Fruit fly (Drosophila melanogaster) Kc167 (cell line): ENCODE measurements around the gene CG5418.

ENCODE experiments used
- Myc ChIP-seq: fragments of >200 bp; optimal IDR thresholded peaks from 2 replicates; lab custom pipeline; 2017; ENCODE audit warnings: missing external identifiers
- Sin3A ChIP-seq: fragments of >200 bp; optimal IDR thresholded peaks from 2 replicates; lab custom pipeline; 2018; ENCODE audit warnings: missing external identifiers
- h ChIP-seq: fragments of >200 bp; optimal IDR thresholded peaks from 3 replicates; lab custom pipeline; 2018; ENCODE audit warnings: missing external identifiers
- insv ChIP-seq: fragments of >200 bp; optimal IDR thresholded peaks from 3 replicates; lab custom pipeline; 2018; ENCODE audit warnings: missing external identifiers
- psq ChIP-seq: fragments of >200 bp; optimal IDR thresholded peaks from 2 replicates; lab custom pipeline; 2017; ENCODE audit warnings: missing external identifiers
- ttk ChIP-seq: sonication (Bioruptor generic); optimal IDR thresholded peaks from 2 replicates; lab custom pipeline; 2017; ENCODE audit warnings: missing external identifiers

CG5418 gene

dm6 chr2L:12457715-12458114 lies 4.7 kb upstream of the CG5418 start:
- TF ChIP-seq h (lab: Kevin White, UChicago) (no peak), psq (lab: Kevin White, UChicago) (no peak), Myc (no peak), insv (lab: Kevin White, UChicago) (no peak), Sin3A (no peak)

- TF ChIP-seq insv (lab: Kevin White, UChicago) (no peak), psq (lab: Kevin White, UChicago) (no peak), h (lab: Kevin White, UChicago) (no peak), ttk (no peak), Myc (no peak), Sin3A (no peak)
Observed at dm6 chr2L:12457201-12457600, 4.2 kb upstream of the CG5418 start.

DNA sequence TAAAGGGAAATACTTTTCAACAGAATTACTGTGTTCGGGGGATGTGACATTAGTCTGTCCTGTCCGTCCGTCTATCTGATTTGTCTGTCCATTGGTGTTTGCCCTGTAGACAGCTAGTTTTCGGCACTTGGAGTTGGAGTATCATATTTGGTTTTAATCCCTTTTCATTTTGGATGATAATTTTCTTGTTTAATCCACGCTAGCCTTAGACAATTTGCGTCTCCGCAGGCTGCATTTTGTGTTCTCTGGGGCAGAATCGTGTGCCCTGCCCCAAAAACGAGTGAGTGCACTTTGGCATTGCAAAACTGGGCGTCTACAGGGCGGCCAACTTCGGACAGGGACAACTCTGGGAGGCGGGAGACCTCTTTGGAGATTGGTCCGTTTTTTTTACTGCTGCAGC lies 2.7 kb upstream of the CG5418 start:
- no peak for TF ChIP-seq insv (lab: Kevin White, UChicago)
- TF ChIP-seq Sin3A, result no peak
- no peak for TF ChIP-seq h (lab: Kevin White, UChicago)
- TF ChIP-seq ttk, result no peak
- no peak for TF ChIP-seq Myc
- TF ChIP-seq psq (lab: Kevin White, UChicago), result no peak

DNA sequence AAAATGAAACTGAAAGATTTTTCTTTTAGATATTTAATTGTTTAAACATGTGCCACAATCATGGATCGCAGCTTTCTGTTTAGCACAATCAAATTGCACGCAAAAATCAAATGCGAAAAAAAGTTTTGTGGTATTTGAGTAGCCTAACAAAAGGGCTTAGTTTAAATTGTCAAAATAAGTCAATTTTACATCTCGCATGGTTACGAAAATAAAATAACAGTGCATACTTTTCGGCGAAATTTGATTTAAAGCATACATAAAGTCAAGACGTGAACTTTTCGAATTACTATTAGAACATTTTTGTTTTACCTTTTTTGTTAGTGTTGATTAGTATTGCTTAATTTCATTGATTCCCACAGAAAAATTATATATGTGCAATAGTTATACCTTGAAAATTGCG lies 2.0 kb upstream of the CG5418 start:
- no peak for TF ChIP-seq h (lab: Kevin White, UChicago)
- TF ChIP-seq Myc, result no peak
- no peak for TF ChIP-seq Sin3A
- TF ChIP-seq psq (lab: Kevin White, UChicago), result no peak
- TF ChIP-seq ttk, result no peak
- TF ChIP-seq insv (lab: Kevin White, UChicago), result no peak

DNA sequence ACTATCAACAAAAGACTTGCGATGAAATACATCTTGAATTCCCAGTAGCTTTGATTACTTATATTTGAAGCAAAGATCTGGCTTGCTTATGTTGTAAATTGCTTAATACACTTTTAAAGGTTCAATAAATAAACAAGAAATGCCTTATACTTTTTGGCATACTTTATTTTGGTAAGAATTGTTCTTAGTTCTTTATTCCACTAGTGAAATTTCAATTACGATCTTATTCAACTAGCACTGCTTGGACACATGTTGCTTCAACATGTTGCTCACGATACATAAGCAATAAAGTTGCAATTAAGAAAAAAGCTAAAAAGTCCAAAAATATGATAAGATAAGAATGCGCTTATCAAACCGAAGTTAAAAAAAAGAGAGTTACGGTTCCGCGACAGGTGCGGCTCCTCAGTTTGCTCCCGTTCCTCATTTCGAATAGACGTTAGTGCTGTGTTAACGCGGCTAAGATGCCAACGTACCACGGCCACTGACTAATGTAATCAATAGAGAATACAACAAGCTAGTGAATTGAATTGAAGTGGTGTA lies 4.9 kb downstream of the CG5418 start, which contains the start of the genes CG5421 and Oatp33Eb:
Gene CG5421 (minus strand): TSS at position 51 of the 540 bp plus-strand sequence.
Gene Oatp33Eb (plus strand): TSS at position 403 of the 540 bp plus-strand sequence.
- TF ChIP-seq insv (lab: Kevin White, UChicago) (no peak), ttk (no peak)

DNA sequence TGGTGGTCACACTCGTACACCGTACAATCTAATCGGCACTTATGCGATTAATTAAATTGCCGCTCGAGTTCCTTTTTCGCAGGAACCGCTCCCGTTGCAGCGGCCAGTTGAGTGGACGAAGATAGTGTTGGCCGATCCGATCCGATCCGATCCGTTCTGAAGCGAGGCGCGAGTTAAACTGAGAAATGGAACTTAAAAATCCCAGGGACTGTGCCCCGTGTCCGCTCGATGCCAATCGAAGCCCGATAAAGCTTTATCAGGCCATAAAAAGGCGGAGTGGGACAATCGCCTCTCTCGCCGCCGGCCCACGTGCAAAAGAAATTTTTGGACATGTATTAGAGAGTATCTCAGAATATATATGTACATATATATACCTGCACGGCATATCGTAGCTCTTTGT lies 7.3 kb downstream of the CG5418 start, which contains the start of gene Oatp33Ea:
Gene Oatp33Ea (minus strand): TSS at position 182 of the 400 bp plus-strand sequence.
- TF ChIP-seq psq (lab: Kevin White, UChicago), result no peak
- TF ChIP-seq Sin3A, result no peak
- TF ChIP-seq h (lab: Kevin White, UChicago), result no peak
- TF ChIP-seq insv (lab: Kevin White, UChicago), result no peak
- TF ChIP-seq Myc, result no peak

dm6 chr2L:12435976-12436771 lies 16.9 kb downstream of the CG5418 start:
- TF ChIP-seq Sin3A, result no peak
- TF ChIP-seq psq (lab: Kevin White, UChicago), result no peak
- no peak for TF ChIP-seq Myc
- TF ChIP-seq ttk, result no peak
- no peak for TF ChIP-seq insv (lab: Kevin White, UChicago)
- TF ChIP-seq h (lab: Kevin White, UChicago), result no peak

- TF ChIP-seq psq (lab: Kevin White, UChicago) (no peak), Myc (no peak), insv (lab: Kevin White, UChicago) (no peak), ttk (no peak), h (lab: Kevin White, UChicago) (no peak), Sin3A (no peak)
Observed at dm6 chr2L:12435428-12435827, 17.6 kb downstream of the CG5418 start.

- TF ChIP-seq h (lab: Kevin White, UChicago) (no peak), ttk (no peak), Sin3A (no peak), psq (lab: Kevin White, UChicago) (no peak), Myc (no peak), insv (lab: Kevin White, UChicago) (no peak)
Observed at dm6 chr2L:12434535-12434938, 18.5 kb downstream of the CG5418 start, which contains the start of gene SC35. SC35 (minus strand) TSS chr2L:12434665.

- no peak for TF ChIP-seq insv (lab: Kevin White, UChicago)
- no peak for TF ChIP-seq ttk
- no peak for TF ChIP-seq h (lab: Kevin White, UChicago)
- TF ChIP-seq Myc, result no peak
Observed at dm6 chr2L:12433712-12434534, 19.1 kb downstream of the CG5418 start, which contains the start of gene eRF3. eRF3 (plus strand) TSS chr2L:12434452.

- TF ChIP-seq Myc, result no peak
- TF ChIP-seq psq (lab: Kevin White, UChicago), result no peak
- TF ChIP-seq ttk, result no peak
- TF ChIP-seq h (lab: Kevin White, UChicago), result no peak
- no peak for TF ChIP-seq Sin3A
- TF ChIP-seq insv (lab: Kevin White, UChicago), result no peak
Observed at dm6 chr2L:12430792-12431191, 22.2 kb downstream of the CG5418 start, which contains the start of gene CG5435. CG5435 (minus strand) TSS chr2L:12430892.

- no peak for TF ChIP-seq Myc
- no peak for TF ChIP-seq h (lab: Kevin White, UChicago)
- no peak for TF ChIP-seq psq (lab: Kevin White, UChicago)
- TF ChIP-seq Sin3A, result no peak
- TF ChIP-seq ttk, result no peak
- TF ChIP-seq insv (lab: Kevin White, UChicago), result no peak
Observed at dm6 chr2L:12427487-12428101, 25.4 kb downstream of the CG5418 start, which contains the start of the genes CG5446 and Trm1. CG5446 (minus strand) TSS chr2L:12427709. Trm1 (plus strand) TSS chr2L:12428028.
